Worm (Caenorhabditis elegans): ENCODE results near the gene C28A5.6.

Gene C28A5.6

DNA sequence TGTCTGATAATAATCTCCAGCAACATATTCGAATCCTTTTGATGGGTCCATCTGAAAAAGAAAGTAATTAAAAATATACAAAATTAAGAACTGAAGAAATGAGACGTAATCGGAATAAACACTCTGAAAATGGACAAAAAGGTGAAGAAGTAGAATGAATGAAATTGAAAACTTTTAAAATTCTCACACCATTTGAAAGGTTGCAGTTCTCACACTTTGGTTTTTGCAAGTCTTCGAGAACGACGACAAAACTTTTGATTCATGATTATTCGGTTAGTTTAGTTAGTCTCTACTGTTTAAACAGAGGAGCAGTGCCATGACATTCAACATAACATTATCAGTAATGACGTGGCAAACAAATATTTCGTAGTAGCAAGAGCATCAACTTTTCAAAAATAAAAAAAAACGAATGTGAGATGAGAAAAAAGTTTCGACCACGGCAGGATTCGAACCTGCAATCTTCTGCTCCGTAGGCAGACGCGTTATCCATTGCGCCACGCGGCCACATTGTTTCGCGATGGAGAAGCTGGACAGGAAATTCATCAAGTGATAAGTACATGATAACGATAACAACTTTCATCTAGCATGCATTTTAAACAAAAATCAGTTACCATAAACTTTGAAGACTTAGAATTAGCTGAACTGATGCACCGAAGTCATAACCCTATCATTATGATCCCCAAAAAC, 20.7 kb upstream of the C28A5.6 start, which contains the start of gene ceh-43 (continued):
- TF ChIP-seq hlh-12 (tag; optimal IDR thresholded peaks at IDR 0.05): no peak
- peak; percentile 71 for TF ChIP-seq B0261.1 (tag; optimal IDR thresholded peaks at IDR 0.05)
- no peak for TF ChIP-seq let-526 (GFP tag; IDR thresholded peaks at IDR 0.05)
- TF ChIP-seq snpc-4 (GFP tag; optimal IDR thresholded peaks at IDR 0.05): peak; percentile 11
- peak in 1 of 4 experiments; percentile 17 for TF ChIP-seq snpc-4 (tag; optimal IDR thresholded peaks at IDR 0.05)
- peak; percentile 11 for TF ChIP-seq nhr-90 (tag; optimal IDR thresholded peaks at IDR 0.05)
- TF ChIP-seq ZK185.1 (tag; optimal IDR thresholded peaks at IDR 0.05; ENCODE audit: poor library complexity, severe bottlenecking): peak; percentile 20
- no peak for TF ChIP-seq sea-2 (GFP tag; IDR thresholded peaks at IDR 0.05)
- no peak for TF ChIP-seq athp-1 (tag; optimal IDR thresholded peaks at IDR 0.05)
- TF ChIP-seq fkh-3 (tag; optimal IDR thresholded peaks at IDR 0.05): no peak
- no peak for TF ChIP-seq xnd-1 (tag; optimal IDR thresholded peaks at IDR 0.05)
- TF ChIP-seq pha-4 (tag; optimal IDR thresholded peaks at IDR 0.05): no peak
- TF ChIP-seq B0019.2 (GFP tag; conservative IDR thresholded peaks at IDR 0.05): peak; percentile 57
- no peak for TF ChIP-seq lin-35 (GFP tag; optimal IDR thresholded peaks at IDR 0.05)
- no peak for TF ChIP-seq F49E8.2 (tag; optimal IDR thresholded peaks at IDR 0.05; ENCODE audit: insufficient read depth)
- TF ChIP-seq madf-3 (GFP tag; IDR thresholded peaks at IDR 0.05): 0 out of 2 replicates have a peak, but pooled peaks have one; percentile 44
- TF ChIP-seq dpff-1 (tag; optimal IDR thresholded peaks at IDR 0.05): no peak
- 0 out of 2 replicates have a peak, but pooled peaks have one; percentile 8 for TF ChIP-seq rcor-1 (GFP tag; IDR thresholded peaks at IDR 0.05)
- no peak for TF ChIP-seq ceh-58 (GFP tag; IDR thresholded peaks at IDR 0.05)
- TF ChIP-seq bed-2 (GFP tag; IDR thresholded peaks at IDR 0.05): no peak
- peak; percentile 35 for TF ChIP-seq die-1 (tag; optimal IDR thresholded peaks at IDR 0.05)
- no peak for TF ChIP-seq F10E7.11 (tag; optimal IDR thresholded peaks at IDR 0.05)
- 0 out of 2 replicates have a peak, but pooled peaks have one; percentile 38 for TF ChIP-seq ztf-28 (GFP tag; IDR thresholded peaks at IDR 0.05)
- no peak for TF ChIP-seq Y67H2A.10 (GFP tag; conservative IDR thresholded peaks at IDR 0.05)
- TF ChIP-seq F23B12.7 (tag; optimal IDR thresholded peaks at IDR 0.05; ENCODE audit: insufficient read depth): peak; percentile 11
- no peak for TF ChIP-seq K11D2.4 (GFP tag; IDR thresholded peaks at IDR 0.05)
- no peak for TF ChIP-seq attf-6 (GFP tag; IDR thresholded peaks at IDR 0.05)
- TF ChIP-seq nhr-80 (tag; optimal IDR thresholded peaks at IDR 0.05): no peak
- peak; percentile 64 for TF ChIP-seq rpc-1 (optimal IDR thresholded peaks at IDR 0.05)
- TF ChIP-seq rpc-1 (tag; optimal IDR thresholded peaks at IDR 0.05): peak; percentile 79
- TF ChIP-seq him-1 (tag; optimal IDR thresholded peaks at IDR 0.05): peak; percentile 46
- TF ChIP-seq atf-7 (tag; optimal IDR thresholded peaks at IDR 0.05): no peak
- no peak for TF ChIP-seq mxl-1 (tag; optimal IDR thresholded peaks at IDR 0.05)
- TF ChIP-seq ceh-91 (GFP tag; IDR thresholded peaks at IDR 0.05): 0 out of 2 replicates have a peak, but pooled peaks have one; percentile 25
- TF ChIP-seq unc-62 (GFP tag; optimal IDR thresholded peaks at IDR 0.05): no peak
- no peak for TF ChIP-seq nhr-179 (tag; optimal IDR thresholded peaks at IDR 0.05)

DNA sequence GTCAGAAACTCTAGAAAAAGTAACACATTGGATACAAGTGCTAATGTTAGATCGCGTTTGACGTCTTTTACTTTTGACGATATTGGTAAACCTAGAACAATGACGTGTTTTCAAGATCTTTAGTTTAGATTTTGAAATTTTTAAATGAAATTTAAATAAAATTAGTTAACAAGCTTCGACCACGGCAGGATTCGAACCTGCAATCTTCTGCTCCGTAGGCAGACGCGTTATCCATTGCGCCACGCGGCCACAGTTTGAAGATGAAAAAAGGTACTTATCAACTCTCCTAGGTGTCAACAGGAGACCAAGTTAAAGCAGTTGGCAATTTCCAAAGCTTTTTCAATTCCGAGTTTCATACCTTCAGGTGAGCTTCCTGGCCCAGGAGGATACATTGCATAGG, 20.1 kb upstream of the C28A5.6 start:
- peak; percentile 57 for TF ChIP-seq hlh-12 (tag; optimal IDR thresholded peaks at IDR 0.05)
- TF ChIP-seq fkh-3 (tag; optimal IDR thresholded peaks at IDR 0.05): no peak
- no peak for TF ChIP-seq hrde-1 (tag; optimal IDR thresholded peaks at IDR 0.05; ENCODE audit: borderline replicate concordance)
- no peak for TF ChIP-seq F37B4.10 (GFP tag; IDR thresholded peaks at IDR 0.05)
- no peak for TF ChIP-seq ceh-40 (GFP tag; IDR thresholded peaks at IDR 0.05)
- TF ChIP-seq atf-7 (tag; optimal IDR thresholded peaks at IDR 0.05): no peak
- TF ChIP-seq dpff-1 (tag; optimal IDR thresholded peaks at IDR 0.05): no peak
- no peak for TF ChIP-seq K11D2.4 (GFP tag; IDR thresholded peaks at IDR 0.05)
- peak; percentile 61; the same call in 1 of the 2 replicates for TF ChIP-seq pbrm-1 (GFP tag; IDR thresholded peaks at IDR 0.05)
- no peak for TF ChIP-seq nhr-120 (GFP tag; IDR thresholded peaks at IDR 0.05)
- no peak for TF ChIP-seq somi-1 (GFP tag; optimal IDR thresholded peaks at IDR 0.05)
- no peak for TF ChIP-seq B0019.2 (GFP tag; conservative IDR thresholded peaks at IDR 0.05)
- TF ChIP-seq T07F8.4 (tag; optimal IDR thresholded peaks at IDR 0.05): peak; percentile 23
- peak; percentile 69 for TF ChIP-seq madf-6 (GFP tag; IDR thresholded peaks at IDR 0.05)
- TF ChIP-seq F57C9.4 (tag; optimal IDR thresholded peaks at IDR 0.05): no peak
- TF ChIP-seq F23B12.7 (tag; optimal IDR thresholded peaks at IDR 0.05; ENCODE audit: insufficient read depth): peak; percentile 53
- TF ChIP-seq nfya-1 (tag; optimal IDR thresholded peaks at IDR 0.05; ENCODE audit: borderline replicate concordance, insufficient read depth): no peak
- no peak for TF ChIP-seq let-607 (tag; optimal IDR thresholded peaks at IDR 0.05)
- no peak for TF ChIP-seq cebp-2 (GFP tag; IDR thresholded peaks at IDR 0.05)
